Worm (Caenorhabditis elegans) whole organism, early embryonic: Measurements from ENCODE around the gene laf-1.

Source experiments
- B0310.2 ChIP-seq: sonication (generic microtip); optimal IDR thresholded peaks from 2 replicates; lab custom pipeline; 2016; ENCODE audit warnings: mild to moderate bottlenecking, missing genetic modification characterization, missing compliant biosample characterization
- ama-1 ChIP-seq: fragments of 150-350 bp; optimal IDR thresholded peaks from 2 replicates; lab custom pipeline; 2014
- ceh-13 ChIP-seq: fragments of 200-800 bp; sonication (Bioruptor generic); optimal IDR thresholded peaks from 2 replicates; lab custom pipeline; 2018; ENCODE audit warnings: mild to moderate bottlenecking, missing genetic modification characterization, missing compliant biosample characterization
- ceh-36 ChIP-seq: sonication (generic microtip); optimal IDR thresholded peaks from 2 replicates; lab custom pipeline; 2016; ENCODE audit warnings: missing genetic modification characterization, inconsistent platforms, missing compliant biosample characterization
- ets-7 ChIP-seq: sonication (generic microtip); optimal IDR thresholded peaks from 2 replicates; lab custom pipeline; 2016; ENCODE audit warnings: missing genotype, missing genetic modification characterization, missing compliant biosample characterization
- flt-1 ChIP-seq: fragments of 200-800 bp; sonication (Bioruptor generic); IDR thresholded peaks from 2 replicates; pipeline ENCODE4 v1.3.6; 2022; ENCODE audit warnings: missing genetic modification characterization, missing compliant biosample characterization
- hmbx-1 ChIP-seq: sonication (generic microtip); optimal IDR thresholded peaks from 2 replicates; lab custom pipeline; 2016; ENCODE audit warnings: mild to moderate bottlenecking, missing genetic modification characterization, missing compliant biosample characterization
- hmg-4 ChIP-seq: fragments of 200-800 bp; sonication (Bioruptor generic); optimal IDR thresholded peaks from 2 replicates; lab custom pipeline; 2018; ENCODE audit warnings: mild to moderate bottlenecking, missing genetic modification characterization, missing compliant biosample characterization
- hnd-1 ChIP-seq: sonication (generic microtip); optimal IDR thresholded peaks from 2 replicates; lab custom pipeline; 2016; ENCODE audit warnings: missing genetic modification characterization, missing compliant biosample characterization
- pes-1 ChIP-seq: fragments of 200-800 bp; sonication (Bioruptor generic); IDR thresholded peaks from 2 replicates; pipeline ENCODE4 v1.3.6; 2022; ENCODE audit warnings: missing genetic modification reagents, missing genetic modification characterization, missing compliant biosample characterization
- scrt-1 ChIP-seq: fragments of 200-800 bp; sonication (Bioruptor generic); IDR thresholded peaks from 2 replicates; pipeline ENCODE4 v1.3.6; 2022; ENCODE audit warnings: missing genetic modification characterization, missing compliant biosample characterization
- sea-1 ChIP-seq: fragments of 200-800 bp; sonication (Bioruptor generic); conservative IDR thresholded peaks from 2 replicates; pipeline ENCODE4 v1.3.6; 2022; ENCODE audit warnings: missing genetic modification characterization, missing compliant biosample characterization
- tbx-11 ChIP-seq: fragments of 200-800 bp; sonication (Bioruptor generic); IDR thresholded peaks from 2 replicates; pipeline ENCODE4 v1.3.6; 2022; ENCODE audit warnings: missing genetic modification characterization, missing compliant biosample characterization

DNA sequence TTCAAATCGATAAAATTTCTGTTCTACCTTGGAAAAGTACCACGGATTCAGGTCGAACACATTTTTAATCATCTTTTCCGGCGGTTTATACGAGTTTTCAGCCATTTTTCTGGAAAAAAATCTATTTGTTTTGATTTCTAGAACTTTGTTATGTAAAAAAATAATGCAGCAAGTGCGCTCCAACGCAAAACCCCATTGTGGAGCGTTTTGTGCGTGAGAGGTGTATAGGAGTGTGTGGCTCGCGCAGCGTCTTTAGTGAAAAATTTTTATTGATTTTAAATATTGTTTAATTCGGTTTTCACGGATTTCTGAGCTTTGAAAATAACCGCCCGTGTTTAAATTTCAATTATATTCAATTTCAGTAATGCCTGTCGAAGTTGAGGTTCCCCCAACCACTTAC lies 7.0 kb upstream of the laf-1 start, which contains the start of gene Y71H2AM.20:
- TF ChIP-seq sea-1 (GFP tag; lab: Robert Waterston, UW): peak; percentile 72
- TF ChIP-seq pes-1: peak; percentile 73
- TF ChIP-seq tbx-11 (GFP tag; lab: Robert Waterston, UW): 0 out of 2 replicates have a peak, but pooled peaks have one; percentile 38
- TF ChIP-seq ama-1 (lab: Kevin White, UChicago): no peak
- no peak for TF ChIP-seq ets-7 (tag; lab: Kevin White, UChicago)
- TF ChIP-seq hmbx-1 (tag; lab: Kevin White, UChicago): no peak
- peak; percentile 44 for TF ChIP-seq B0310.2 (tag; lab: Kevin White, UChicago)
- peak; percentile 58 for TF ChIP-seq ceh-36 (tag; lab: Kevin White, UChicago)
- TF ChIP-seq scrt-1 (GFP tag; lab: Robert Waterston, UW): 0 out of 2 replicates have a peak, but pooled peaks have one; percentile 55
- no peak for TF ChIP-seq hnd-1 (tag; lab: Kevin White, UChicago)
- 0 out of 2 replicates have a peak, but pooled peaks have one; percentile 53 for TF ChIP-seq flt-1 (GFP tag; lab: Robert Waterston, UW)
- TF ChIP-seq hmg-4 (GFP tag; lab: Kevin White, UChicago): peak; percentile 28
- TF ChIP-seq ceh-13 (GFP tag; lab: Kevin White, UChicago): no peak
